Worm (Caenorhabditis elegans) whole organism, mixed stage, embryonic: ENCODE measurements around the gene fipr-3.

ENCODE experiments used
- M03D4.4 ChIP-seq: sonication (generic microtip); optimal IDR thresholded peaks from 2 replicates; lab custom pipeline; 2017; ENCODE audit warnings: mild to moderate bottlenecking, missing genetic modification characterization, missing compliant biosample characterization
- bed-3 ChIP-seq: fragments of 200-800 bp; sonication (Bioruptor generic); optimal IDR thresholded peaks from 3 replicates; lab custom pipeline; 2018; ENCODE audit warnings: mild to moderate bottlenecking, missing genetic modification characterization, moderate library complexity, missing compliant biosample characterization
- blmp-1 ChIP-seq: fragments of 150-350 bp; optimal IDR thresholded peaks from 2 replicates; lab custom pipeline; 2014; ENCODE audit warnings: missing biosample characterization, missing genetic modification characterization
- ceh-39 ChIP-seq: fragments of 150-350 bp; optimal IDR thresholded peaks from 2 replicates; lab custom pipeline; 2014; ENCODE audit warnings: missing biosample characterization, missing genetic modification characterization
- ceh-43 ChIP-seq: fragments of 200-800 bp; sonication (Bioruptor generic); optimal IDR thresholded peaks from 2 replicates; lab custom pipeline; 2018; ENCODE audit warnings: mild to moderate bottlenecking, missing genetic modification characterization, moderate library complexity, missing compliant biosample characterization
- ceh-83 ChIP-seq: fragments of 200-800 bp; sonication (Bioruptor generic); optimal IDR thresholded peaks from 2 replicates; lab custom pipeline; 2018; ENCODE audit warnings: mild to moderate bottlenecking, missing genetic modification characterization, missing compliant biosample characterization
- ces-1 ChIP-seq: fragments of 150-350 bp; optimal IDR thresholded peaks from 2 replicates; lab custom pipeline; 2014; ENCODE audit warnings: missing biosample characterization, missing genetic modification reagents, missing genetic modification characterization
- cnd-1 ChIP-seq: fragments of 200-800 bp; sonication (Bioruptor generic); optimal IDR thresholded peaks from 2 replicates; lab custom pipeline; 2018; ENCODE audit warnings: mild to moderate bottlenecking, missing genetic modification characterization, missing compliant biosample characterization
- drap-1 ChIP-seq: fragments of 200-800 bp; sonication (Bioruptor generic); optimal IDR thresholded peaks from 3 replicates; lab custom pipeline; 2018; ENCODE audit warnings: mild to moderate bottlenecking, missing genetic modification characterization, missing compliant biosample characterization
- elt-1 ChIP-seq: sonication (generic microtip); optimal IDR thresholded peaks from 2 replicates; lab custom pipeline; 2017; ENCODE audit warnings: missing genetic modification characterization, mild to moderate bottlenecking, missing compliant biosample characterization, antibody characterized with exemption, moderate library complexity, borderline replicate concordance; ENCODE audit not compliant: insufficient read depth
- elt-3 ChIP-seq: fragments of 150-350 bp; optimal IDR thresholded peaks from 2 replicates; lab custom pipeline; 2014; ENCODE audit warnings: missing biosample characterization, missing genetic modification characterization
- flh-1 ChIP-seq: fragments of 200-800 bp; sonication (Bioruptor generic); optimal IDR thresholded peaks from 2 replicates; lab custom pipeline; 2018; ENCODE audit warnings: mild to moderate bottlenecking, missing genetic modification characterization, moderate library complexity, missing compliant biosample characterization
- ham-2 ChIP-seq: fragments of 200-800 bp; sonication (Bioruptor generic); optimal IDR thresholded peaks from 2 replicates; lab custom pipeline; 2018; ENCODE audit warnings: mild to moderate bottlenecking, missing genetic modification characterization, missing compliant biosample characterization
- hlh-1 ChIP-seq: fragments of 150-350 bp; optimal IDR thresholded peaks from 2 replicates; lab custom pipeline; 2014; ENCODE audit warnings: missing biosample characterization, missing genetic modification reagents, missing genetic modification characterization
- lin-13 ChIP-seq: fragments of 150-350 bp; optimal IDR thresholded peaks from 2 replicates; lab custom pipeline; 2014; ENCODE audit warnings: missing biosample characterization, missing genetic modification characterization
- lin-32 ChIP-seq: fragments of 200-800 bp; sonication (Bioruptor generic); optimal IDR thresholded peaks from 2 replicates; lab custom pipeline; 2018; ENCODE audit warnings: mild to moderate bottlenecking, missing genetic modification characterization, missing compliant biosample characterization
- lsy-2 ChIP-seq: fragments of 150-350 bp; optimal IDR thresholded peaks from 2 replicates; lab custom pipeline; 2014; ENCODE audit warnings: missing biosample characterization, missing genetic modification characterization
- mab-5 ChIP-seq: fragments of 150-350 bp; optimal IDR thresholded peaks from 2 replicates; lab custom pipeline; 2014; ENCODE audit warnings: missing biosample characterization, missing genetic modification characterization
- mep-1 ChIP-seq: fragments of 150-350 bp; optimal IDR thresholded peaks from 2 replicates; lab custom pipeline; 2017; ENCODE audit warnings: missing biosample characterization, missing genetic modification reagents, missing genetic modification characterization, inconsistent platforms
- mls-2 ChIP-seq: sonication (generic microtip); optimal IDR thresholded peaks from 2 replicates; lab custom pipeline; 2016; ENCODE audit warnings: mild to moderate bottlenecking, missing genetic modification characterization, moderate library complexity, missing compliant biosample characterization
- nhr-12 ChIP-seq: fragments of 150-350 bp; optimal IDR thresholded peaks from 2 replicates; lab custom pipeline; 2014; ENCODE audit warnings: missing biosample characterization, missing genetic modification characterization
- nhr-2 ChIP-seq: fragments of 150-350 bp; optimal IDR thresholded peaks from 2 replicates; lab custom pipeline; 2014; ENCODE audit warnings: missing biosample characterization, missing genetic modification characterization
- nhr-237 ChIP-seq: fragments of 150-350 bp; optimal IDR thresholded peaks from 2 replicates; lab custom pipeline; 2014; ENCODE audit warnings: missing biosample characterization, missing genetic modification characterization
- nhr-28 ChIP-seq: fragments of 150-350 bp; optimal IDR thresholded peaks from 2 replicates; lab custom pipeline; 2014; ENCODE audit warnings: missing biosample characterization, missing genetic modification characterization
- nhr-76 ChIP-seq: sonication (generic microtip); optimal IDR thresholded peaks from 2 replicates; lab custom pipeline; 2017; ENCODE audit warnings: missing biosample characterization, missing genetic modification characterization
- pha-4 ChIP-seq: fragments of 150-350 bp; optimal IDR thresholded peaks from 2 replicates; lab custom pipeline; 2018; ENCODE audit warnings: missing biosample characterization, missing genetic modification reagents, missing genetic modification characterization
- sem-2 ChIP-seq: fragments of 200-800 bp; sonication (Bioruptor generic); optimal IDR thresholded peaks from 2 replicates; lab custom pipeline; 2018; ENCODE audit warnings: mild to moderate bottlenecking, missing genetic modification characterization, missing compliant biosample characterization
- snpc-4 ChIP-seq: fragments of 150-350 bp; optimal IDR thresholded peaks from 2 replicates; lab custom pipeline; 2014; ENCODE audit warnings: missing biosample characterization, missing genetic modification characterization
- sptf-1 ChIP-seq: sonication (generic microtip); optimal IDR thresholded peaks from 2 replicates; lab custom pipeline; 2017; ENCODE audit warnings: mild to moderate bottlenecking, missing genetic modification characterization, moderate library complexity, missing compliant biosample characterization
- tbx-8 ChIP-seq: fragments of 200-800 bp; sonication (Bioruptor generic); optimal IDR thresholded peaks from 2 replicates; lab custom pipeline; 2018; ENCODE audit warnings: mild to moderate bottlenecking, missing genetic modification characterization, moderate library complexity, missing compliant biosample characterization
- unc-120 ChIP-seq: sonication (generic microtip); optimal IDR thresholded peaks from 2 replicates; lab custom pipeline; 2017; ENCODE audit warnings: missing genetic modification characterization, missing compliant biosample characterization; ENCODE audit not compliant: poor library complexity, severe bottlenecking
- unc-39 ChIP-seq: fragments of 150-350 bp; optimal IDR thresholded peaks from 2 replicates; lab custom pipeline; 2014; ENCODE audit warnings: missing biosample characterization, missing genetic modification characterization
- unc-62 ChIP-seq: fragments of 150-350 bp; optimal IDR thresholded peaks from 2 replicates; lab custom pipeline; 2014; ENCODE audit warnings: missing biosample characterization, missing genetic modification reagents, missing genetic modification characterization
- zip-8 ChIP-seq: fragments of 150-350 bp; optimal IDR thresholded peaks from 2 replicates; lab custom pipeline; 2014; ENCODE audit warnings: missing biosample characterization, missing genetic modification characterization
- ztf-11 ChIP-seq: fragments of 150-350 bp; optimal IDR thresholded peaks from 2 replicates; lab custom pipeline; 2014; ENCODE audit warnings: missing biosample characterization, missing genetic modification characterization

The fipr-3 gene

DNA sequence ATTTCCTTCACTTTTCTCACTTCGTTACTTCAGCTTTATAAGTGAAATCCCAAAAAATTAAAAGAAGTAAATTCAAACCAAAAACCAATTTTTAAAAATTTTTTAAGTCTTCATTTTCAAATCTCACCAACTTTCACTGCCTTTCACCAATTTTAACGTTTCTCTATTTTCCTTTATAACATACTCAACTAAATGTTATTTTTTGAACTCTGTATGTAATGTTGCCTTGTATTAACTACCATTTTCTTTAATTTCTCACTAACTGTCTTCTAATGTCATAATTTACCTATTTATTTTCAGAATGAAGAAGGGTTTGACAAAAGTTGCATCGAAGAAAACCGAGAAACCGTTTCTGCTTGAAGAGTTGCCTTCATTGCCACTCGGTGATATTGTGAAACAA, 21.5 kb downstream of the fipr-3 start, which contains the start of gene F23D12.4:
Gene F23D12.4 (plus strand): TSS at position 301 of the 400 bp plus-strand sequence.
- no peak for TF ChIP-seq nhr-237 (tag; lab: Kevin White, UChicago)
- TF ChIP-seq blmp-1 (tag; lab: Kevin White, UChicago) = no peak
- no peak for TF ChIP-seq mab-5 (tag; lab: Kevin White, UChicago)
- TF ChIP-seq snpc-4 (tag; lab: Kevin White, UChicago) = no peak
- TF ChIP-seq ces-1 (GFP tag; lab: Kevin White, UChicago) = no peak
- TF ChIP-seq flh-1 = no peak

DNA sequence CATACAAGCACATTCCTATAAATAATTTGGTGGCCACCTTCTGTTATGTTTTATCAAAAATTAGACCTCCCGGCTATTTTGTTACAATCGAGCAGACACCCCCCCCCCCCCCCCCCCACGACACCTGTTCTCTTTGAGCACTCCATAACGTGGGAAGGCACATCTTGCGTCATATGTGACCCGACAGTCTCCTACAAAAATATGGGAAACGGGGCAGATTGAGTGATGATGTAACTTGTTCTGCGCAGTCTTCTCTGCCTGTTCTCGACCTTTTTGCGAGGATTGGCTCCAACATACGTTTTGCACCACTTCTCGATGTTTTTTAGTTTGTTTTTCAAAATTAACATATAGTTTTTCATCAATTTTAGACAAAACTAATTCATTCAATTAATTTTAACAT, 24.3 kb downstream of the fipr-3 start:
- TF ChIP-seq mep-1 (tag; lab: Kevin White, UChicago) = no peak
- TF ChIP-seq nhr-2 (tag; lab: Kevin White, UChicago) = peak; percentile 54
- TF ChIP-seq sptf-1 (tag; lab: Kevin White, UChicago) = no peak
- no peak for TF ChIP-seq lin-32
- no peak for TF ChIP-seq tbx-8 (GFP tag; lab: Kevin White, UChicago)
- no peak for TF ChIP-seq nhr-28 (tag; lab: Kevin White, UChicago)
- no peak for TF ChIP-seq blmp-1 (tag; lab: Kevin White, UChicago)
- no peak for TF ChIP-seq nhr-12 (tag; lab: Kevin White, UChicago)
- TF ChIP-seq ham-2 = no peak
- TF ChIP-seq unc-62 (GFP tag; lab: Kevin White, UChicago) = no peak
- TF ChIP-seq ztf-11 (tag; lab: Kevin White, UChicago) = no peak
- TF ChIP-seq ces-1 (GFP tag; lab: Kevin White, UChicago) = no peak
- no peak for TF ChIP-seq ceh-83 (GFP tag; lab: Kevin White, UChicago)
- TF ChIP-seq hlh-1 (tag; lab: Kevin White, UChicago) = peak; percentile 33
- no peak for TF ChIP-seq lin-13 (tag; lab: Kevin White, UChicago)
- TF ChIP-seq nhr-76 (tag; lab: Kevin White, UChicago) = no peak
- no peak for TF ChIP-seq flh-1
- no peak for TF ChIP-seq elt-1 (tag; lab: Kevin White, UChicago)
- no peak for TF ChIP-seq unc-120 (tag; lab: Kevin White, UChicago)
- no peak for TF ChIP-seq ceh-39
- no peak for TF ChIP-seq lsy-2
- TF ChIP-seq ceh-43 (GFP tag; lab: Kevin White, UChicago) = no peak
- TF ChIP-seq pha-4 (tag; lab: Kevin White, UChicago) = no peak
- peak; percentile 52 for TF ChIP-seq cnd-1
- no peak for TF ChIP-seq mab-5 (tag; lab: Kevin White, UChicago)
- no peak for TF ChIP-seq bed-3 (GFP tag; lab: Kevin White, UChicago)
- peak; percentile 88 for TF ChIP-seq zip-8 (tag; lab: Kevin White, UChicago)
- TF ChIP-seq snpc-4 (tag; lab: Kevin White, UChicago) = no peak
- no peak for TF ChIP-seq M03D4.4 (tag; lab: Kevin White, UChicago)
- TF ChIP-seq drap-1 (GFP tag; lab: Kevin White, UChicago) = no peak
- no peak for TF ChIP-seq nhr-237 (tag; lab: Kevin White, UChicago)
- TF ChIP-seq sem-2 (GFP tag; lab: Kevin White, UChicago) = no peak
- no peak for TF ChIP-seq mls-2 (tag; lab: Kevin White, UChicago)
- TF ChIP-seq elt-3 (tag; lab: Kevin White, UChicago) = no peak
- no peak for TF ChIP-seq unc-39

ce11 chrX:14447910-14448309, 24.7 kb downstream of the fipr-3 start, which contains the start of gene jmjd-3.2:
jmjd-3.2 (plus strand) TSS chrX:14448210.
- TF ChIP-seq elt-1 (tag; lab: Kevin White, UChicago) (no peak), unc-120 (tag; lab: Kevin White, UChicago) (no peak), bed-3 (GFP tag; lab: Kevin White, UChicago) (no peak), flh-1 (no peak), cnd-1 (no peak)

ce11 chrX:14453735-14454134, 30.5 kb downstream of the fipr-3 start, which contains the start of gene F23D12.7:
F23D12.7 (minus strand) TSS chrX:14453835.
- no peak for TF ChIP-seq ztf-11 (tag; lab: Kevin White, UChicago)
- peak; percentile 52 for TF ChIP-seq hlh-1 (tag; lab: Kevin White, UChicago)
